Fruit fly (Drosophila melanogaster) whole organism, embryonic: ENCODE data around the gene AstA-R1.

Experiments
- Atf3 ChIP-seq: fragments of 200-800 bp; sonication (Bioruptor generic); optimal IDR thresholded peaks from 3 replicates; lab custom pipeline; 2016; ENCODE audit warnings: missing biosample characterization, missing genetic modification characterization
- BEAF-32 ChIP-seq: fragments of 200-800 bp; sonication (Bioruptor generic); optimal IDR thresholded peaks from 3 replicates; lab custom pipeline; 2017; ENCODE audit warnings: missing biosample characterization, missing genetic modification characterization, mild to moderate bottlenecking, moderate library complexity, missing genetic modification reagents
- Bdp1 ChIP-seq: fragments of 200-800 bp; sonication (Bioruptor generic); optimal IDR thresholded peaks from 3 replicates; lab custom pipeline; 2016; ENCODE audit warnings: missing biosample characterization, missing genetic modification characterization
- CG10565 ChIP-seq: fragments of 200-800 bp; sonication (Bioruptor generic); optimal IDR thresholded peaks from 3 replicates; lab custom pipeline; 2016; ENCODE audit warnings: missing biosample characterization, mild to moderate bottlenecking, missing genetic modification characterization
- CG11695 ChIP-seq: fragments of 200-800 bp; sonication (Bioruptor generic); IDR thresholded peaks from 3 replicates; pipeline ENCODE4 v1.3.6; 2022; ENCODE audit warnings: missing biosample characterization, missing genetic modification characterization
- CG11723 ChIP-seq: fragments of 200-800 bp; sonication (Bioruptor generic); optimal IDR thresholded peaks from 2 replicates; lab custom pipeline; 2017; ENCODE audit warnings: missing biosample characterization, mild to moderate bottlenecking, missing genetic modification characterization
- CG12942 ChIP-seq: fragments of 200-800 bp; sonication (Bioruptor generic); optimal IDR thresholded peaks from 3 replicates; lab custom pipeline; 2016; ENCODE audit warnings: missing biosample characterization, missing genetic modification characterization
- CG13287 ChIP-seq: fragments of 200-800 bp; sonication (Bioruptor generic); IDR thresholded peaks from 2 replicates; pipeline ENCODE4 v1.3.6; 2022; ENCODE audit warnings: missing biosample characterization, missing genetic modification characterization; ENCODE audit not compliant: partially characterized antibody
- CG13296 ChIP-seq: fragments of 200-800 bp; sonication (Bioruptor generic); optimal IDR thresholded peaks from 3 replicates; lab custom pipeline; 2018; ENCODE audit warnings: missing biosample characterization, mild to moderate bottlenecking, missing genetic modification characterization
- CG13624 ChIP-seq: fragments of 200-800 bp; sonication (Bioruptor generic); optimal IDR thresholded peaks from 2 replicates; lab custom pipeline; 2016; ENCODE audit warnings: missing biosample characterization, missing genetic modification characterization
- CG13775 ChIP-seq: fragments of 200-800 bp; sonication (Bioruptor generic); optimal IDR thresholded peaks from 3 replicates; lab custom pipeline; 2017; ENCODE audit warnings: missing biosample characterization, mild to moderate bottlenecking, missing genetic modification characterization
- CG1529 ChIP-seq: fragments of 200-800 bp; sonication (Bioruptor generic); optimal IDR thresholded peaks from 3 replicates; lab custom pipeline; 2018; ENCODE audit warnings: missing biosample characterization, missing genetic modification characterization
- CG16815 ChIP-seq: fragments of 200-800 bp; sonication (Bioruptor generic); optimal IDR thresholded peaks from 3 replicates; lab custom pipeline; 2017; ENCODE audit warnings: missing biosample characterization, mild to moderate bottlenecking, missing genetic modification characterization
- CG17829 ChIP-seq: fragments of 200-800 bp; optimal IDR thresholded peaks from 2 replicates; lab custom pipeline; 2019; ENCODE audit warnings: missing biosample characterization, mild to moderate bottlenecking, missing genetic modification characterization, moderate library complexity
- CG3995 ChIP-seq: fragments of 200-800 bp; sonication (Bioruptor generic); optimal IDR thresholded peaks from 3 replicates; lab custom pipeline; 2016; ENCODE audit warnings: missing biosample characterization, missing genetic modification characterization
- CG43689 ChIP-seq: fragments of 200-800 bp; sonication (Bioruptor generic); IDR thresholded peaks from 2 replicates; pipeline ENCODE4 v1.3.6; 2022; ENCODE audit warnings: missing biosample characterization, missing genetic modification characterization
- CG6654 ChIP-seq: fragments of 200-800 bp; sonication (Bioruptor generic); optimal IDR thresholded peaks from 2 replicates; lab custom pipeline; 2017; ENCODE audit warnings: missing biosample characterization, mild to moderate bottlenecking, missing genetic modification characterization
- CG7928 ChIP-seq: fragments of 200-800 bp; sonication (Bioruptor generic); optimal IDR thresholded peaks from 2 replicates; lab custom pipeline; 2017; ENCODE audit warnings: missing biosample characterization, mild to moderate bottlenecking, missing genetic modification characterization
- Doc3 ChIP-seq: fragments of 200-800 bp; sonication (Bioruptor generic); IDR thresholded peaks from 3 replicates; pipeline ENCODE4 v1.3.6; 2022; ENCODE audit warnings: missing biosample characterization, missing genetic modification characterization; ENCODE audit not compliant: partially characterized antibody
- E2f2 ChIP-seq: fragments of 200-800 bp; sonication (Bioruptor generic); IDR thresholded peaks from 2 replicates; pipeline ENCODE4 v1.3.6; 2022; ENCODE audit warnings: missing biosample characterization, missing genetic modification characterization
- H2.0 ChIP-seq: fragments of 200-800 bp; sonication (Bioruptor generic); IDR thresholded peaks from 2 replicates; pipeline ENCODE4 v1.3.6; 2022; ENCODE audit warnings: missing biosample characterization, missing genetic modification characterization
- HHEX ChIP-seq: fragments of 200-800 bp; sonication (Bioruptor generic); optimal IDR thresholded peaks from 3 replicates; lab custom pipeline; 2017; ENCODE audit warnings: missing biosample characterization, mild to moderate bottlenecking, missing genetic modification characterization, missing genetic modification reagents
- HLH3B ChIP-seq: fragments of 200-800 bp; sonication (Bioruptor generic); IDR thresholded peaks from 2 replicates; pipeline ENCODE4 v1.3.6; 2022; ENCODE audit warnings: missing biosample characterization, missing genetic modification characterization
- HLH4C ChIP-seq: fragments of 200-800 bp; sonication (Bioruptor generic); IDR thresholded peaks from 3 replicates; pipeline ENCODE4 v1.3.6; 2022; ENCODE audit warnings: missing biosample characterization, missing genetic modification characterization; ENCODE audit not compliant: partially characterized antibody
- HLH54F ChIP-seq: fragments of 200-800 bp; sonication (Bioruptor generic); optimal IDR thresholded peaks from 3 replicates; lab custom pipeline; 2016; ENCODE audit warnings: missing biosample characterization, missing genetic modification characterization
- Hand ChIP-seq: fragments of 200-800 bp; sonication (Bioruptor generic); optimal IDR thresholded peaks from 2 replicates; lab custom pipeline; 2017; ENCODE audit warnings: mild to moderate bottlenecking, missing biosample characterization, missing genetic modification reagents, missing genetic modification characterization
- NFAT ChIP-seq: fragments of 200-800 bp; sonication (Bioruptor generic); IDR thresholded peaks from 2 replicates; pipeline ENCODE4 v1.3.6; 2022; ENCODE audit warnings: missing biosample characterization, missing genetic modification characterization
- Opbp ChIP-seq: fragments of 200-800 bp; sonication (Bioruptor generic); IDR thresholded peaks from 3 replicates; pipeline ENCODE4 v1.3.6; 2022; ENCODE audit warnings: missing biosample characterization, missing genetic modification characterization; ENCODE audit not compliant: partially characterized antibody
- Pdp1 ChIP-seq, 2 experiments: fragments of 200-800 bp; sonication (Bioruptor generic); optimal IDR thresholded peaks; 3 replicates each; lab custom pipeline; 2016; ENCODE audit warnings: missing biosample characterization in 2 of 2, missing genetic modification characterization in 2 of 2, mild to moderate bottlenecking in 1 of 2, moderate library complexity in 1 of 2
- Rfx ChIP-seq: fragments of 200-800 bp; sonication (Bioruptor generic); IDR thresholded peaks from 2 replicates; pipeline ENCODE4 v1.3.6; 2022; ENCODE audit warnings: missing biosample characterization, missing genetic modification characterization
- Usf ChIP-seq: fragments of 200-800 bp; sonication (Bioruptor generic); optimal IDR thresholded peaks from 2 replicates; lab custom pipeline; 2017; ENCODE audit warnings: missing genotype, missing biosample characterization, missing genetic modification characterization
- Vsx1 ChIP-seq: fragments of 200-800 bp; sonication (Bioruptor generic); optimal IDR thresholded peaks from 2 replicates; lab custom pipeline; 2017; ENCODE audit warnings: missing biosample characterization, mild to moderate bottlenecking, missing genetic modification characterization, missing genetic modification reagents
- Xbp1 ChIP-seq: fragments of 200-800 bp; sonication (Bioruptor generic); optimal IDR thresholded peaks from 3 replicates; lab custom pipeline; 2016; ENCODE audit warnings: missing biosample characterization, mild to moderate bottlenecking, missing genetic modification characterization
- abd-A ChIP-seq: fragments of 200-800 bp; sonication (Bioruptor generic); optimal IDR thresholded peaks from 3 replicates; lab custom pipeline; 2019; ENCODE audit warnings: missing biosample characterization, mild to moderate bottlenecking, missing genetic modification characterization, moderate library complexity
- dimm ChIP-seq: fragments of 200-800 bp; sonication (Bioruptor generic); IDR thresholded peaks from 2 replicates; pipeline ENCODE4 v1.3.6; 2022; ENCODE audit warnings: missing biosample characterization, missing genetic modification characterization
- ems ChIP-seq: fragments of 200-800 bp; sonication (Bioruptor generic); optimal IDR thresholded peaks from 3 replicates; lab custom pipeline; 2016; ENCODE audit warnings: missing biosample characterization, missing genetic modification characterization
- gfzf ChIP-seq: fragments of 200-800 bp; sonication (Bioruptor generic); optimal IDR thresholded peaks from 2 replicates; lab custom pipeline; 2016; ENCODE audit warnings: missing biosample characterization, mild to moderate bottlenecking, missing genetic modification characterization, moderate library complexity
- inv ChIP-seq: fragments of 200-800 bp; sonication (Bioruptor generic); IDR thresholded peaks from 2 replicates; pipeline ENCODE4 v1.3.6; 2022; ENCODE audit warnings: missing biosample characterization, missing genetic modification characterization; ENCODE audit not compliant: partially characterized antibody
- kah ChIP-seq: fragments of 200-800 bp; sonication (Bioruptor generic); optimal IDR thresholded peaks from 2 replicates; lab custom pipeline; 2018; ENCODE audit warnings: missing biosample characterization, mild to moderate bottlenecking, missing genetic modification characterization
- lola ChIP-seq, 3 experiments: fragments of >200 bp in 2 of 3; fragments of 200-800 bp in 1 of 3; sonication (Bioruptor generic) in 1 of 3; optimal IDR thresholded peaks; 2 replicates each; lab custom pipeline; 2017 to 2019; ENCODE audit warnings: missing biosample characterization in 3 of 3, missing genetic modification characterization in 3 of 3, mild to moderate bottlenecking in 1 of 3, moderate library complexity in 1 of 3
- pb ChIP-seq: fragments of 200-800 bp; sonication (Bioruptor generic); optimal IDR thresholded peaks from 3 replicates; lab custom pipeline; 2016; ENCODE audit warnings: missing biosample characterization, missing genetic modification characterization
- sc ChIP-seq, 3 experiments: fragments of >200 bp in 2 of 3; fragments of 200-800 bp in 1 of 3; sonication (Bioruptor generic) in 1 of 3; optimal IDR thresholded peaks; 2 replicates in 2 of 3; 3 replicates in 1 of 3; lab custom pipeline; 2017; ENCODE audit warnings: mild to moderate bottlenecking in 1 of 3, missing biosample characterization in 1 of 3, missing genetic modification characterization in 1 of 3, missing genetic modification reagents in 1 of 3
- schlank ChIP-seq: fragments of 200-800 bp; sonication (Bioruptor generic); optimal IDR thresholded peaks from 2 replicates; lab custom pipeline; 2018; ENCODE audit warnings: missing biosample characterization, mild to moderate bottlenecking, missing genetic modification characterization
- sens-2 ChIP-seq: fragments of 200-800 bp; sonication (Bioruptor generic); IDR thresholded peaks from 2 replicates; pipeline ENCODE4 v1.3.6; 2022; ENCODE audit warnings: missing biosample characterization, missing genetic modification characterization
- trem ChIP-seq: fragments of 200-800 bp; optimal IDR thresholded peaks from 3 replicates; lab custom pipeline; 2019; ENCODE audit warnings: missing biosample characterization, mild to moderate bottlenecking, missing genetic modification characterization, moderate library complexity
- twi ChIP-seq: fragments of 200-800 bp; optimal IDR thresholded peaks from 2 replicates; lab custom pipeline; 2019; ENCODE audit warnings: missing biosample characterization, mild to moderate bottlenecking, missing genetic modification characterization, moderate library complexity
- tx ChIP-seq: fragments of 200-800 bp; sonication (Bioruptor generic); optimal IDR thresholded peaks from 2 replicates; lab custom pipeline; 2016; ENCODE audit warnings: missing biosample characterization, missing genetic modification characterization
- yki ChIP-seq: fragments of >200 bp; optimal IDR thresholded peaks from 3 replicates; lab custom pipeline; 2018
- zen ChIP-seq: fragments of 200-800 bp; sonication (Bioruptor generic); optimal IDR thresholded peaks from 3 replicates; lab custom pipeline; 2018; ENCODE audit warnings: missing biosample characterization, mild to moderate bottlenecking, missing genetic modification characterization, moderate library complexity

Gene AstA-R1

dm6 chrX:3677847-3678411 lies 103.6 kb downstream of the AstA-R1 start (continued):
- TF ChIP-seq Rfx (GFP tag; lab: Robert Waterston, UW) (peak; percentile 57; the same call in 1 of the 2 replicates), zen (tag; lab: Kevin White, UChicago) (peak; percentile 64), CG6654 (peak; percentile 77), E2f2 (GFP tag; lab: Robert Waterston, UW) (peak; percentile 51), CG1529 (GFP tag; lab: Kevin White, UChicago) (peak; percentile 73), sens-2 (no peak), CG16815 (GFP tag; lab: Kevin White, UChicago) (peak; percentile 76), inv (no peak), HLH4C (GFP tag; lab: Robert Waterston, UW) (no peak), CG3995 (GFP tag; lab: Kevin White, UChicago) (peak; percentile 3), twi (tag; lab: Kevin White, UChicago) (peak; percentile 77), CG13287 (GFP tag; lab: Robert Waterston, UW) (no peak), Doc3 (GFP tag; lab: Robert Waterston, UW) (no peak), gfzf (no peak), HHEX (GFP tag; lab: Kevin White, UChicago) (peak; percentile 84), Hand (GFP tag; lab: Kevin White, UChicago) (peak; percentile 59), CG7928 (GFP tag; lab: Kevin White, UChicago) (no peak), pb (GFP tag; lab: Kevin White, UChicago) (peak; percentile 6), Pdp1 (GFP tag; optimal IDR thresholded peaks at IDR 0.05; lab: Kevin White, UChicago) (peak in 1 of 2 experiments; percentile 79), Opbp (GFP tag; lab: Robert Waterston, UW) (no peak), CG11695 (no peak; the same call in 1 of the 3 replicates), CG43689 (GFP tag; lab: Robert Waterston, UW) (no peak), dimm (GFP tag; lab: Robert Waterston, UW) (no peak), CG12942 (GFP tag; lab: Kevin White, UChicago) (peak; percentile 65), H2.0 (peak; percentile 39), Xbp1 (peak; percentile 73), NFAT (no peak), BEAF-32 (no peak), Usf (GFP tag; lab: Kevin White, UChicago) (peak; percentile 78), CG13775 (peak; percentile 87), schlank (no peak), lola (GFP tag; optimal IDR thresholded peaks at IDR 0.05; lab: Kevin White, UChicago) (peak in 1 of 3 experiments; percentile 90), HLH54F (no peak), CG13296 (peak; percentile 78), Atf3 (GFP tag; lab: Kevin White, UChicago) (peak; percentile 20), abd-A (peak; percentile 5), HLH3B (peak; percentile 59; the same call in 1 of the 2 replicates), kah (GFP tag; lab: Kevin White, UChicago) (peak; percentile 43), CG11723 (peak; percentile 78), CG13624 (GFP tag; lab: Kevin White, UChicago) (no peak), tx (GFP tag; lab: Kevin White, UChicago) (no peak), yki (lab: Kevin White, UChicago) (peak; percentile 76), sc (optimal IDR thresholded peaks at IDR 0.05; lab: Kevin White, UChicago) (no peak), sc (GFP tag; optimal IDR thresholded peaks at IDR 0.05; lab: Kevin White, UChicago) (peak; percentile 90), Vsx1 (GFP tag; lab: Kevin White, UChicago) (peak; percentile 60), trem (tag; lab: Kevin White, UChicago) (peak; percentile 69), ems (GFP tag; lab: Kevin White, UChicago) (no peak), CG17829 (tag; lab: Kevin White, UChicago) (peak; percentile 88), CG10565 (GFP tag; lab: Kevin White, UChicago) (no peak), Bdp1 (GFP tag; lab: Kevin White, UChicago) (no peak)
